Fruit fly (Drosophila melanogaster): ENCODE data around the gene CG42780.

CG42780 gene

DNA sequence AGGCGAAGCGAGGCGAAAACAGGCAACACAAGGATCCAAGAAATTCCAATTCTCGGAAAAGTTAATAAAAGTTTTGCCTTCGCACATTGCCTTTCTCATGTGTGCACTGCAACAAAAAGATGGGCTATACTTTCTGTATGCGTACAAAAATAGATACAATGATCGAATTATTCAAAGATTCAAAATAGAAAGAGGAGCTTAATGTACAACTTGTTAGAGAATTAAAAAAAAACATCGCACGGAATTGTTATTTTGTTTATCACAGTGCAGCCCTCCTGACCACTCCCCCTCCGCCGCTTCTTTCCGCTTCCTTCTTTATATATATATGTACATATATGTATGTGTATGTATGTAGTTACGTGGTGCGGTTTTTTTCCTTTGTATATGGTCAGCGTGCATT is 29.7 kb downstream of the CG42780 start (continued):
- no peak for TF ChIP-seq schlank (tag; optimal IDR thresholded peaks at IDR 0.05)
- TF ChIP-seq psq (GFP tag; optimal IDR thresholded peaks at IDR 0.05): no peak
- no peak for TF ChIP-seq CG6854 (GFP tag; optimal IDR thresholded peaks at IDR 0.05)
- TF ChIP-seq Rfx (GFP tag; IDR thresholded peaks at IDR 0.05): no peak
- TF ChIP-seq mam (GFP tag; optimal IDR thresholded peaks at IDR 0.05): no peak
- no peak for TF ChIP-seq chif (GFP tag; optimal IDR thresholded peaks at IDR 0.05)
- peak; percentile 33 for TF ChIP-seq CG14710 (tag; optimal IDR thresholded peaks at IDR 0.05)
- no peak for TF ChIP-seq CG31388 (GFP tag; optimal IDR thresholded peaks at IDR 0.05)
- peak; percentile 29; the same call in 1 of the 2 replicates for TF ChIP-seq CG10366 (GFP tag; IDR thresholded peaks at IDR 0.05)
- TF ChIP-seq CG18476 (GFP tag; optimal IDR thresholded peaks at IDR 0.05): no peak
- TF ChIP-seq danr (GFP tag; IDR thresholded peaks at IDR 0.05): no peak
- no peak for TF ChIP-seq emc (GFP tag; optimal IDR thresholded peaks at IDR 0.05)
- TF ChIP-seq CG7556 (GFP tag; optimal IDR thresholded peaks at IDR 0.05): no peak
- TF ChIP-seq CG17912 (GFP tag; optimal IDR thresholded peaks at IDR 0.05): no peak
- TF ChIP-seq Blimp-1 (GFP tag; optimal IDR thresholded peaks at IDR 0.05): peak; percentile 45
- TF ChIP-seq CG11093 (GFP tag; IDR thresholded peaks at IDR 0.05): 0 out of 3 replicates have a peak, but pooled peaks have one; percentile 36
- TF ChIP-seq ttk (GFP tag; IDR thresholded peaks at IDR 0.05): peak; percentile 33; the same call in 1 of the 2 replicates
- TF ChIP-seq CG8089 (GFP tag; optimal IDR thresholded peaks at IDR 0.05): no peak
- no peak for TF ChIP-seq Dref (GFP tag; IDR thresholded peaks at IDR 0.05)
- peak; percentile 89 for TF ChIP-seq lbe (GFP tag; optimal IDR thresholded peaks at IDR 0.05)
- TF ChIP-seq zfh1 (GFP tag; IDR thresholded peaks at IDR 0.05): peak; percentile 65; the same call in 2 of the 3 replicates
- TF ChIP-seq hkb (optimal IDR thresholded peaks at IDR 0.05): no peak
- no peak for TF ChIP-seq hkb (GFP tag; IDR thresholded peaks at IDR 0.05)
- TF ChIP-seq lola (GFP tag; optimal IDR thresholded peaks at IDR 0.05): peak in 1 of 3 experiments; percentile 55
- TF ChIP-seq Ssrp (tag; optimal IDR thresholded peaks at IDR 0.05): peak; percentile 4
- TF ChIP-seq Lpt (GFP tag; optimal IDR thresholded peaks at IDR 0.05): no peak
- no peak for TF ChIP-seq CG9797 (GFP tag; optimal IDR thresholded peaks at IDR 0.05)
- TF ChIP-seq CG4360 (GFP tag; IDR thresholded peaks at IDR 0.05): no peak
- TF ChIP-seq wdn (GFP tag; IDR thresholded peaks at IDR 0.05): no peak
- TF ChIP-seq CG10565 (GFP tag; optimal IDR thresholded peaks at IDR 0.05): no peak
- TF ChIP-seq sqz (GFP tag; optimal IDR thresholded peaks at IDR 0.05): no peak
- no peak for TF ChIP-seq HHEX (GFP tag; optimal IDR thresholded peaks at IDR 0.05)
- TF ChIP-seq peb (GFP tag; IDR thresholded peaks at IDR 0.05): no peak
- no peak for TF ChIP-seq Awh (GFP tag; IDR thresholded peaks at IDR 0.05)
- no peak for TF ChIP-seq CG6175 (GFP tag; IDR thresholded peaks at IDR 0.05)
- no peak for TF ChIP-seq kay (GFP tag; optimal IDR thresholded peaks at IDR 0.05)
- TF ChIP-seq fd102C (GFP tag; optimal IDR thresholded peaks at IDR 0.05): no peak
- TF ChIP-seq CG3281 (GFP tag; optimal IDR thresholded peaks at IDR 0.05): no peak
- no peak; the same call in 1 of the 2 replicates for TF ChIP-seq onecut (GFP tag; IDR thresholded peaks at IDR 0.05)
- TF ChIP-seq nom (GFP tag; optimal IDR thresholded peaks at IDR 0.05): peak; percentile 87
- no peak for TF ChIP-seq btn (GFP tag; optimal IDR thresholded peaks at IDR 0.05)
- TF ChIP-seq Gsc (GFP tag; IDR thresholded peaks at IDR 0.05): no peak
- TF ChIP-seq CG11504 (tag; optimal IDR thresholded peaks at IDR 0.05): peak; percentile 37
- no peak for TF ChIP-seq CG11560 (tag; IDR thresholded peaks at IDR 0.05)
- no peak for TF ChIP-seq slp2 (GFP tag; optimal IDR thresholded peaks at IDR 0.05)
- TF ChIP-seq Nf-YB (GFP tag; optimal IDR thresholded peaks at IDR 0.05): no peak
- no peak for TF ChIP-seq Hmx (GFP tag; optimal IDR thresholded peaks at IDR 0.05)
- no peak for TF ChIP-seq cwo (GFP tag; optimal IDR thresholded peaks at IDR 0.05)
- no peak for TF ChIP-seq CG4617 (GFP tag; optimal IDR thresholded peaks at IDR 0.05; ENCODE audit: borderline replicate concordance)
- peak; percentile 38; the same call in 1 of the 3 replicates for TF ChIP-seq dysf (GFP tag; IDR thresholded peaks at IDR 0.05)
- TF ChIP-seq nmo (GFP tag; optimal IDR thresholded peaks at IDR 0.05): peak; percentile 5
- TF ChIP-seq tin (GFP tag; optimal IDR thresholded peaks at IDR 0.05): no peak
